Worm (Caenorhabditis elegans) whole organism, L4 larva: ENCODE data around the gene lido-1.

Experiments used
- F10B5.3 ChIP-seq: sonication (generic microtip); optimal IDR thresholded peaks from 2 replicates; lab custom pipeline; 2016; ENCODE audit warnings: mild to moderate bottlenecking, missing genetic modification characterization, missing compliant biosample characterization
- F49E8.2 ChIP-seq: sonication (generic microtip); optimal IDR thresholded peaks from 2 replicates; lab custom pipeline; 2016; ENCODE audit warnings: missing compliant biosample characterization, mild to moderate bottlenecking, missing genetic modification characterization, borderline replicate concordance
- T26A8.4 ChIP-seq: fragments of 200-800 bp; sonication (Bioruptor generic); IDR thresholded peaks from 2 replicates; pipeline ENCODE4 v1.3.6; 2022; ENCODE audit warnings: missing genetic modification characterization, missing compliant biosample characterization
- Y48G9A.11 ChIP-seq: fragments of 200-800 bp; sonication (Bioruptor generic); IDR thresholded peaks from 2 replicates; pipeline ENCODE4 v1.3.6; 2022; ENCODE audit warnings: missing genetic modification reagents, missing genetic modification characterization, missing compliant biosample characterization
- aly-2 ChIP-seq: sonication (generic microtip); optimal IDR thresholded peaks from 2 replicates; lab custom pipeline; 2018; ENCODE audit warnings: missing biosample characterization, missing genetic modification characterization
- ceh-20 ChIP-seq: fragments of 200-800 bp; sonication (Bioruptor generic); IDR thresholded peaks from 2 replicates; pipeline ENCODE4 v1.3.6; 2022; ENCODE audit warnings: missing genetic modification reagents, missing genetic modification characterization, missing compliant biosample characterization
- ceh-82 ChIP-seq: sonication (generic microtip); optimal IDR thresholded peaks from 2 replicates; lab custom pipeline; 2017; ENCODE audit warnings: missing biosample characterization, missing genetic modification characterization
- cey-2 ChIP-seq: sonication (generic microtip); optimal IDR thresholded peaks from 3 replicates; lab custom pipeline; 2017; ENCODE audit warnings: missing genetic modification characterization, mild to moderate bottlenecking, missing compliant biosample characterization, antibody characterized with exemption, borderline replicate concordance; ENCODE audit not compliant: insufficient read depth
- daf-16 ChIP-seq, 3 experiments: sonication (generic microtip); optimal IDR thresholded peaks; 2 replicates each; lab custom pipeline; 2016 to 2017; ENCODE audit warnings: missing genetic modification characterization in 3 of 3, missing genetic modification reagents in 3 of 3, mild to moderate bottlenecking in 2 of 3, missing compliant biosample characterization in 2 of 3, missing biosample characterization in 1 of 3, moderate library complexity in 1 of 3
- dmd-6 ChIP-seq: fragments of 200-800 bp; sonication (Bioruptor generic); IDR thresholded peaks from 2 replicates; pipeline ENCODE4 v1.3.6; 2022; ENCODE audit warnings: missing genetic modification reagents, missing genetic modification characterization, missing compliant biosample characterization
- dmd-9 ChIP-seq: fragments of 200-800 bp; sonication (Bioruptor generic); IDR thresholded peaks from 2 replicates; pipeline ENCODE4 v1.3.6; 2022; ENCODE audit warnings: missing genetic modification reagents, missing genetic modification characterization, missing compliant biosample characterization
- dve-1 ChIP-seq: sonication (generic microtip); optimal IDR thresholded peaks from 2 replicates; lab custom pipeline; 2017; ENCODE audit warnings: antibody characterized with exemption, mild to moderate bottlenecking, missing genetic modification characterization, missing compliant biosample characterization; ENCODE audit not compliant: insufficient read depth
- hlh-11 ChIP-seq: fragments of 200-800 bp; sonication (Bioruptor generic); optimal IDR thresholded peaks from 2 replicates; lab custom pipeline; 2018; ENCODE audit warnings: mild to moderate bottlenecking, missing genetic modification characterization, missing compliant biosample characterization
- hlh-30 ChIP-seq: sonication (generic microtip); optimal IDR thresholded peaks from 2 replicates; lab custom pipeline; 2017; ENCODE audit warnings: antibody characterized with exemption, mild to moderate bottlenecking, missing genetic modification characterization, missing compliant biosample characterization; ENCODE audit not compliant: insufficient read depth
- hmg-1.1 ChIP-seq: fragments of 200-800 bp; sonication (Bioruptor generic); IDR thresholded peaks from 2 replicates; pipeline ENCODE4 v1.3.6; 2022; ENCODE audit warnings: missing genetic modification reagents, missing genetic modification characterization, missing compliant biosample characterization
- jun-1 ChIP-seq: fragments of 150-350 bp; optimal IDR thresholded peaks from 2 replicates; lab custom pipeline; 2014; ENCODE audit warnings: missing biosample characterization, missing genetic modification reagents, missing genetic modification characterization
- lin-15B ChIP-seq: fragments of 150-350 bp; sonication (generic microtip); optimal IDR thresholded peaks from 3 replicates; lab custom pipeline; 2014; ENCODE audit warnings: missing biosample characterization, missing genetic modification characterization
- lin-38 ChIP-seq: fragments of 200-800 bp; sonication (Bioruptor generic); IDR thresholded peaks from 2 replicates; pipeline ENCODE4 v1.3.6; 2022; ENCODE audit warnings: missing genetic modification reagents, missing genetic modification characterization, missing compliant biosample characterization
- madf-5 ChIP-seq, 2 experiments: fragments of 200-800 bp; sonication (Bioruptor generic); IDR thresholded peaks; 2 replicates each; pipeline ENCODE4 v1.3.6; 2022; ENCODE audit warnings: missing compliant biosample characterization in 2 of 2, missing genetic modification characterization in 2 of 2
- madf-9 ChIP-seq: fragments of 200-800 bp; sonication (Bioruptor generic); conservative IDR thresholded peaks from 2 replicates; pipeline ENCODE4 v1.3.6; 2022; ENCODE audit warnings: missing genetic modification reagents, missing genetic modification characterization, missing compliant biosample characterization
- mdl-1 ChIP-seq, 2 experiments: fragments of 150-350 bp in 1 of 2; sonication (generic microtip) in 1 of 2; optimal IDR thresholded peaks; 2 replicates each; lab custom pipeline; 2014 to 2017; ENCODE audit warnings: missing biosample characterization in 2 of 2, missing genetic modification characterization in 2 of 2
- mdt-29 ChIP-seq: fragments of 200-800 bp; sonication (Bioruptor generic); IDR thresholded peaks from 2 replicates; pipeline ENCODE4 v1.3.6; 2022; ENCODE audit warnings: missing genetic modification reagents, missing genetic modification characterization, missing compliant biosample characterization
- mxl-2 ChIP-seq: fragments of 200-800 bp; sonication (Bioruptor generic); conservative IDR thresholded peaks from 2 replicates; pipeline ENCODE4 v1.3.6; 2022; ENCODE audit warnings: missing genetic modification reagents, missing genetic modification characterization, missing compliant biosample characterization
- mxl-3 ChIP-seq: fragments of 200-800 bp; sonication (Bioruptor generic); optimal IDR thresholded peaks from 2 replicates; lab custom pipeline; 2018; ENCODE audit warnings: mild to moderate bottlenecking, missing genetic modification characterization, missing compliant biosample characterization
- nhr-102 ChIP-seq: sonication (generic microtip); optimal IDR thresholded peaks from 2 replicates; lab custom pipeline; 2016; ENCODE audit warnings: mild to moderate bottlenecking, missing genetic modification characterization, moderate library complexity, missing compliant biosample characterization
- nhr-28 ChIP-seq: fragments of 150-350 bp; optimal IDR thresholded peaks from 2 replicates; lab custom pipeline; 2014; ENCODE audit warnings: missing biosample characterization, missing genetic modification characterization
- php-3 ChIP-seq: fragments of 200-800 bp; sonication (Bioruptor generic); IDR thresholded peaks from 2 replicates; pipeline ENCODE4 v1.3.6; 2022; ENCODE audit warnings: missing genetic modification reagents, missing genetic modification characterization, missing compliant biosample characterization
- pqm-1 ChIP-seq: sonication (generic microtip); optimal IDR thresholded peaks from 2 replicates; lab custom pipeline; 2017; ENCODE audit warnings: missing biosample characterization, missing genetic modification characterization
- set-16 ChIP-seq: fragments of 200-800 bp; sonication (Bioruptor generic); IDR thresholded peaks from 2 replicates; pipeline ENCODE4 v1.3.6; 2022; ENCODE audit warnings: missing genetic modification reagents, missing genetic modification characterization, missing compliant biosample characterization
- snpc-4 ChIP-seq: fragments of 150-350 bp; optimal IDR thresholded peaks from 2 replicates; lab custom pipeline; 2014; ENCODE audit warnings: missing biosample characterization, missing genetic modification characterization
- spr-1 ChIP-seq: sonication (generic microtip); optimal IDR thresholded peaks from 2 replicates; lab custom pipeline; 2016; ENCODE audit warnings: mild to moderate bottlenecking, missing genetic modification characterization, missing compliant biosample characterization
- tra-1 ChIP-seq: fragments of 200-800 bp; sonication (Bioruptor generic); IDR thresholded peaks from 2 replicates; pipeline ENCODE4 v1.3.6; 2022; ENCODE audit warnings: missing genetic modification reagents, missing genetic modification characterization, missing compliant biosample characterization
- unc-39 ChIP-seq: sonication (generic microtip); optimal IDR thresholded peaks from 2 replicates; lab custom pipeline; 2017; ENCODE audit warnings: missing biosample characterization, missing genetic modification characterization
- unc-62 ChIP-seq, 3 experiments: fragments of 150-350 bp in 1 of 3; sonication (generic microtip); optimal IDR thresholded peaks in 2 of 3; peaks in 1 of 3; 1 replicate in 1 of 3; 2 replicates in 2 of 3; lab custom pipeline; 2014 to 2017; ENCODE audit warnings: missing biosample characterization in 3 of 3, missing genetic modification characterization in 3 of 3, missing genetic modification reagents in 3 of 3, missing genotype in 1 of 3
- vab-7 ChIP-seq: fragments of 200-800 bp; sonication (Bioruptor generic); IDR thresholded peaks from 2 replicates; pipeline ENCODE4 v1.3.6; 2022; ENCODE audit warnings: missing genetic modification reagents, missing genetic modification characterization, missing compliant biosample characterization
- zip-11 ChIP-seq: fragments of 200-800 bp; sonication (Bioruptor generic); IDR thresholded peaks from 2 replicates; pipeline ENCODE4 v1.3.6; 2022; ENCODE audit warnings: missing genetic modification characterization, missing compliant biosample characterization
- ztf-11 ChIP-seq: fragments of 150-350 bp; optimal IDR thresholded peaks from 2 replicates; lab custom pipeline; 2014; ENCODE audit warnings: missing biosample characterization, missing genetic modification characterization

Gene lido-1

ce11 chrX:17070495-17070894, 25.9 kb downstream of the lido-1 start:
- TF ChIP-seq zip-11 (GFP tag; lab: Robert Waterston, UW) (no peak), mdl-1 (tag; optimal IDR thresholded peaks at IDR 0.05; lab: Kevin White, UChicago) (peak in 1 of 2 experiments; percentile 26), madf-5 (GFP tag; IDR thresholded peaks at IDR 0.05; lab: Robert Waterston, UW) (no peak), dve-1 (no peak), vab-7 (GFP tag; lab: Robert Waterston, UW) (no peak), mxl-2 (GFP tag; lab: Robert Waterston, UW) (no peak), aly-2 (tag; lab: Kevin White, UChicago) (no peak), tra-1 (GFP tag; lab: Robert Waterston, UW) (no peak), hlh-30 (peak; percentile 30), ceh-82 (tag; lab: Kevin White, UChicago) (no peak), cey-2 (tag; lab: Kevin White, UChicago) (no peak), T26A8.4 (GFP tag; lab: Robert Waterston, UW) (no peak), unc-39 (tag; lab: Kevin White, UChicago) (no peak), lin-38 (GFP tag; lab: Robert Waterston, UW) (no peak), mxl-3 (GFP tag; lab: Kevin White, UChicago) (peak; percentile 55), dmd-6 (GFP tag; lab: Robert Waterston, UW) (peak; percentile 17; the same call in 1 of the 2 replicates), set-16 (GFP tag; lab: Robert Waterston, UW) (no peak)

ce11 chrX:17066937-17067336, 29.4 kb downstream of the lido-1 start:
- TF ChIP-seq ceh-82 (tag; lab: Kevin White, UChicago) (no peak), spr-1 (tag; lab: Kevin White, UChicago) (no peak), Y48G9A.11 (no peak), dve-1 (peak; percentile 67), hlh-11 (peak; percentile 34), nhr-28 (tag; lab: Kevin White, UChicago) (peak; percentile 51), unc-39 (tag; lab: Kevin White, UChicago) (no peak), hmg-1.1 (GFP tag; lab: Robert Waterston, UW) (no peak), dmd-6 (GFP tag; lab: Robert Waterston, UW) (peak; percentile 72), ceh-20 (no peak), mdt-29 (GFP tag; lab: Robert Waterston, UW) (no peak), snpc-4 (tag; lab: Kevin White, UChicago) (no peak), F49E8.2 (tag; lab: Kevin White, UChicago) (no peak), pqm-1 (tag; lab: Kevin White, UChicago) (peak; percentile 68), ztf-11 (tag; lab: Kevin White, UChicago) (no peak), mdl-1 (tag; optimal IDR thresholded peaks at IDR 0.05; lab: Kevin White, UChicago) (peak in 1 of 2 experiments; percentile 32), nhr-102 (no peak), lin-15B (tag; lab: Kevin White, UChicago) (no peak), madf-9 (GFP tag; lab: Robert Waterston, UW) (no peak), jun-1 (tag; lab: Kevin White, UChicago) (no peak), daf-16 (GFP tag; optimal IDR thresholded peaks at IDR 0.05; lab: Kevin White, UChicago) (no peak), daf-16 (tag; optimal IDR thresholded peaks at IDR 0.05; lab: Kevin White, UChicago) (peak; percentile 77), php-3 (GFP tag; lab: Robert Waterston, UW) (0 out of 2 replicates have a peak, but pooled peaks have one; percentile 37), hlh-30 (peak; percentile 65), F10B5.3 (no peak), dmd-9 (GFP tag; lab: Robert Waterston, UW) (no peak), unc-62 (GFP tag; optimal IDR thresholded peaks at IDR 0.05 in 1 of 2; lab: Kevin White, UChicago) (peak in 1 of 2 experiments; percentile 71), unc-62 (tag; optimal IDR thresholded peaks at IDR 0.05; lab: Kevin White, UChicago) (no peak)
